Fruit fly (Drosophila melanogaster) whole organism, embryonic: ENCODE measurements around the gene CG34148.

ENCODE experiments used
- CG10366 ChIP-seq: fragments of 200-800 bp; sonication (Bioruptor generic); IDR thresholded peaks from 2 replicates; pipeline ENCODE4 v1.3.6; 2022; ENCODE audit warnings: missing biosample characterization, missing genetic modification characterization
- CG10654 ChIP-seq: fragments of 200-800 bp; sonication (Bioruptor generic); optimal IDR thresholded peaks from 2 replicates; lab custom pipeline; 2016; ENCODE audit warnings: missing biosample characterization, missing genetic modification characterization
- CG11696 ChIP-seq: fragments of 200-800 bp; sonication (Bioruptor generic); IDR thresholded peaks from 2 replicates; pipeline ENCODE4 v1.3.6; 2022; ENCODE audit warnings: missing biosample characterization, missing genetic modification characterization
- CG13123 ChIP-seq: fragments of 200-800 bp; sonication (Bioruptor generic); optimal IDR thresholded peaks from 2 replicates; lab custom pipeline; 2016; ENCODE audit warnings: missing biosample characterization, missing genetic modification characterization
- CG6683 ChIP-seq: fragments of 200-800 bp; sonication (Bioruptor generic); optimal IDR thresholded peaks from 2 replicates; lab custom pipeline; 2017; ENCODE audit warnings: missing biosample characterization, mild to moderate bottlenecking, missing genetic modification characterization, missing genetic modification reagents
- Deaf1 ChIP-seq: fragments of 200-800 bp; optimal IDR thresholded peaks from 3 replicates; lab custom pipeline; 2019; ENCODE audit warnings: missing biosample characterization, mild to moderate bottlenecking, missing genetic modification characterization, moderate library complexity
- HLH4C ChIP-seq: fragments of 200-800 bp; sonication (Bioruptor generic); IDR thresholded peaks from 3 replicates; pipeline ENCODE4 v1.3.6; 2022; ENCODE audit warnings: missing biosample characterization, missing genetic modification characterization; ENCODE audit not compliant: partially characterized antibody
- YL-1 ChIP-seq: fragments of 200-800 bp; sonication (Bioruptor generic); optimal IDR thresholded peaks from 3 replicates; lab custom pipeline; 2017; ENCODE audit warnings: missing biosample characterization, mild to moderate bottlenecking, missing genetic modification characterization
- cg ChIP-seq: fragments of 200-800 bp; sonication (Bioruptor generic); optimal IDR thresholded peaks from 3 replicates; lab custom pipeline; 2019; ENCODE audit warnings: missing biosample characterization, mild to moderate bottlenecking, missing genetic modification characterization, moderate library complexity
- fd3F ChIP-seq: fragments of 200-800 bp; sonication (Bioruptor generic); optimal IDR thresholded peaks from 2 replicates; lab custom pipeline; 2018; ENCODE audit warnings: missing biosample characterization, mild to moderate bottlenecking, missing genetic modification characterization, moderate library complexity
- insv ChIP-seq, 2 experiments: fragments of 200-800 bp; sonication (Bioruptor generic); optimal IDR thresholded peaks; 3 replicates each; lab custom pipeline; 2016 to 2018; ENCODE audit warnings: missing biosample characterization in 2 of 2, missing genetic modification characterization in 2 of 2
- sisA ChIP-seq: fragments of 200-800 bp; sonication (Bioruptor generic); IDR thresholded peaks from 2 replicates; pipeline ENCODE4 v1.3.6; 2022; ENCODE audit warnings: missing biosample characterization, missing genetic modification characterization
- stc ChIP-seq: fragments of 200-800 bp; sonication (Bioruptor generic); IDR thresholded peaks from 2 replicates; pipeline ENCODE4 v1.3.6; 2022; ENCODE audit warnings: missing biosample characterization, missing genetic modification characterization
- wdn ChIP-seq: fragments of 200-800 bp; sonication (Bioruptor generic); IDR thresholded peaks from 2 replicates; pipeline ENCODE4 v1.3.6; 2022; ENCODE audit warnings: missing biosample characterization, missing genetic modification characterization

DNA sequence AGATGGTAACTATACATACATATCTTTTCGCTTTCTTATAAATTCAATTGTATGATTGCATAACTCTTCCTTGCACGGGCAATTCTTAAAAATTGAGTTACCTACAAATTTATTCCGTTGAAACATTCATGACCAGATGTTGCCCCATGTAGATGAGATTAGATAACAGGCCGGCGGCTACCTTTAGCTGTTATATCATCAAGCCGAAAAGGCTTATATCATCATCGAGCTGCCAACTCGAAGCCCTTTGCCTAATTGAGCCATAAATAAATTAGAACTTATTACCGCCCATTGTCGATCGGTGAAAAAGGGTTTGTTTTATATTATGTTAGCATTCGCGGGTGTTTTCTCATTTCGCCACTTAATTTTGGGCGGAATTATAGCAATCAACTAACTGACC is 38.1 kb downstream of the CG34148 start:
- no peak for TF ChIP-seq sisA (GFP tag; lab: Robert Waterston, UW)
- no peak for TF ChIP-seq YL-1 (GFP tag; lab: Kevin White, UChicago)
- no peak for TF ChIP-seq CG10654 (GFP tag; lab: Kevin White, UChicago)
- no peak for TF ChIP-seq CG13123 (GFP tag; lab: Kevin White, UChicago)
- TF ChIP-seq fd3F (GFP tag; lab: Kevin White, UChicago) = no peak
- no peak for TF ChIP-seq stc
- no peak for TF ChIP-seq CG6683 (GFP tag; lab: Kevin White, UChicago)
- TF ChIP-seq CG10366 (GFP tag; lab: Robert Waterston, UW) = no peak
- TF ChIP-seq Deaf1 (tag; lab: Kevin White, UChicago) = no peak
- TF ChIP-seq wdn (GFP tag; lab: Robert Waterston, UW) = no peak
- no peak for TF ChIP-seq cg (GFP tag; lab: Kevin White, UChicago)
- TF ChIP-seq CG11696 (GFP tag; lab: Robert Waterston, UW) = no peak
- no peak for TF ChIP-seq HLH4C (GFP tag; lab: Robert Waterston, UW)
- no peak for TF ChIP-seq insv (GFP tag; optimal IDR thresholded peaks at IDR 0.05; lab: Kevin White, UChicago)
